Worm (Caenorhabditis elegans): ENCODE measurements around the gene C06E2.9.

C06E2.9 gene

ce11 chrX:8817929-8818328, 43.1 kb upstream of the C06E2.9 start (continued):
- TF ChIP-seq egl-43 (GFP tag; IDR thresholded peaks at IDR 0.05), result peak; percentile 78
- TF ChIP-seq nhr-237 (tag; optimal IDR thresholded peaks at IDR 0.05), result no peak
- TF ChIP-seq ceh-44 (GFP tag; IDR thresholded peaks at IDR 0.05), result 0 out of 2 replicates have a peak, but pooled peaks have one; percentile 10
- peak; percentile 45; the same call in 1 of the 2 replicates for TF ChIP-seq zfp-3 (GFP tag; conservative IDR thresholded peaks at IDR 0.05)
- peak; percentile 12 for TF ChIP-seq hlh-11 (tag; optimal IDR thresholded peaks at IDR 0.05)
- no peak for TF ChIP-seq F49E8.2 (tag; optimal IDR thresholded peaks at IDR 0.05; ENCODE audit: borderline replicate concordance)
- 0 out of 2 replicates have a peak, but pooled peaks have one; percentile 11 for TF ChIP-seq Y48G9A.11 (GFP tag; IDR thresholded peaks at IDR 0.05)
- TF ChIP-seq gei-8 (GFP tag; optimal IDR thresholded peaks at IDR 0.05), result peak; percentile 23
- TF ChIP-seq mxl-2 (GFP tag; conservative IDR thresholded peaks at IDR 0.05), result peak; percentile 34; the same call in 1 of the 2 replicates
- 0 out of 2 replicates have a peak, but pooled peaks have one; percentile 45 for TF ChIP-seq daf-19 (GFP tag; conservative IDR thresholded peaks at IDR 0.05)
- peak; percentile 72 for TF ChIP-seq nhr-41 (GFP tag; IDR thresholded peaks at IDR 0.05)
- TF ChIP-seq nhr-6 (tag; optimal IDR thresholded peaks at IDR 0.05), result peak; percentile 6
- TF ChIP-seq dmd-8 (GFP tag; IDR thresholded peaks at IDR 0.05), result peak; percentile 72; the same call in 1 of the 2 replicates
- peak; percentile 47 for TF ChIP-seq dmd-6 (GFP tag; IDR thresholded peaks at IDR 0.05)
- TF ChIP-seq daf-12 (tag; optimal IDR thresholded peaks at IDR 0.05), result no peak
- no peak for TF ChIP-seq Y5F2A.4 (GFP tag; optimal IDR thresholded peaks at IDR 0.05)
- peak; percentile 71; the same call in 1 of the 2 replicates for TF ChIP-seq arid-1 (GFP tag; conservative IDR thresholded peaks at IDR 0.05)
- TF ChIP-seq tag-97 (GFP tag; IDR thresholded peaks at IDR 0.05), result no peak
- 0 out of 2 replicates have a peak, but pooled peaks have one; percentile 41 for TF ChIP-seq php-3 (GFP tag; IDR thresholded peaks at IDR 0.05)
- TF ChIP-seq ceh-32 (tag; optimal IDR thresholded peaks at IDR 0.05; ENCODE audit: poor library complexity), result no peak
- TF ChIP-seq Y105C5A.15 (GFP tag; IDR thresholded peaks at IDR 0.05), result peak; percentile 81; the same call in 1 of the 2 replicates
- peak; percentile 35; the same call in 1 of the 2 replicates for TF ChIP-seq lin-1 (GFP tag; IDR thresholded peaks at IDR 0.05)
- peak; percentile 82 for TF ChIP-seq lim-7 (GFP tag; IDR thresholded peaks at IDR 0.05)
- TF ChIP-seq lsy-2 (tag; optimal IDR thresholded peaks at IDR 0.05), result no peak
- peak; percentile 60 for TF ChIP-seq mes-2 (tag; optimal IDR thresholded peaks at IDR 0.05; ENCODE audit: poor library complexity, severe bottlenecking)
- peak; percentile 23 for TF ChIP-seq nhr-28 (tag; optimal IDR thresholded peaks at IDR 0.05)

- peak; percentile 32; the same call in 1 of the 2 replicates for TF ChIP-seq ctbp-1 (GFP tag; IDR thresholded peaks at IDR 0.05)
- peak; percentile 12 for TF ChIP-seq mes-2 (tag; optimal IDR thresholded peaks at IDR 0.05; ENCODE audit: poor library complexity, severe bottlenecking)
- TF ChIP-seq arid-1 (GFP tag; conservative IDR thresholded peaks at IDR 0.05), result 0 out of 2 replicates have a peak, but pooled peaks have one; percentile 12
- 0 out of 2 replicates have a peak, but pooled peaks have one; percentile 26 for TF ChIP-seq mxl-2 (GFP tag; conservative IDR thresholded peaks at IDR 0.05)
- TF ChIP-seq egl-43 (GFP tag; IDR thresholded peaks at IDR 0.05), result peak; percentile 76
- TF ChIP-seq D1046.2 (GFP tag; IDR thresholded peaks at IDR 0.05), result peak; percentile 62; the same call in 1 of the 2 replicates
- 0 out of 2 replicates have a peak, but pooled peaks have one; percentile 9 for TF ChIP-seq lin-1 (GFP tag; IDR thresholded peaks at IDR 0.05)
- peak; percentile 55 for TF ChIP-seq lin-38 (GFP tag; IDR thresholded peaks at IDR 0.05)
- TF ChIP-seq vab-7 (GFP tag; IDR thresholded peaks at IDR 0.05), result peak; percentile 43; the same call in 1 of the 2 replicates
- peak; percentile 26; the same call in 1 of the 2 replicates for TF ChIP-seq hmg-1.1 (GFP tag; IDR thresholded peaks at IDR 0.05)
- TF ChIP-seq dmd-9 (GFP tag; IDR thresholded peaks at IDR 0.05), result 0 out of 2 replicates have a peak, but pooled peaks have one; percentile 27
- TF ChIP-seq lim-7 (GFP tag; IDR thresholded peaks at IDR 0.05), result peak; percentile 57; the same call in 1 of the 2 replicates
- TF ChIP-seq madf-9 (GFP tag; conservative IDR thresholded peaks at IDR 0.05), result peak; percentile 26; the same call in 1 of the 2 replicates
- peak; percentile 69; the same call in 1 of the 2 replicates for TF ChIP-seq F26F4.8 (GFP tag; conservative IDR thresholded peaks at IDR 0.05)
- TF ChIP-seq dmd-8 (GFP tag; IDR thresholded peaks at IDR 0.05), result peak; percentile 53; the same call in 1 of the 2 replicates
- TF ChIP-seq madf-5 (GFP tag; IDR thresholded peaks at IDR 0.05), result peak; percentile 36 to 58; a peak in 1 of 4 replicates
- peak; percentile 46; the same call in 1 of the 2 replicates for TF ChIP-seq snpc-1.2 (GFP tag; IDR thresholded peaks at IDR 0.05)
- TF ChIP-seq Y48G9A.11 (GFP tag; IDR thresholded peaks at IDR 0.05), result 0 out of 2 replicates have a peak, but pooled peaks have one; percentile 19
Observed at ce11 chrX:8818438-8818837, 42.6 kb upstream of the C06E2.9 start.
